Fruit fly (Drosophila melanogaster) whole organism, embryonic: Measurements from ENCODE around the gene numb.
A peak's percentile ranks its signal among the peaks of the same experiment; 100 is the strongest.

Experiments
- Ada2b ChIP-seq: fragments of 200-800 bp; sonication (Bioruptor generic); IDR thresholded peaks from 2 replicates; pipeline ENCODE4 v1.3.6; 2022; ENCODE audit warnings: missing biosample characterization, missing genetic modification characterization
- BtbVII ChIP-seq: fragments of 200-800 bp; sonication (Bioruptor generic); optimal IDR thresholded peaks from 3 replicates; lab custom pipeline; 2017; ENCODE audit warnings: missing biosample characterization, mild to moderate bottlenecking, missing genetic modification characterization
- CG10366 ChIP-seq: fragments of 200-800 bp; sonication (Bioruptor generic); IDR thresholded peaks from 2 replicates; pipeline ENCODE4 v1.3.6; 2022; ENCODE audit warnings: missing biosample characterization, missing genetic modification characterization
- CG11560 ChIP-seq: fragments of 200-800 bp; sonication (Bioruptor generic); IDR thresholded peaks from 3 replicates; pipeline ENCODE4 v1.3.6; 2022; ENCODE audit warnings: missing biosample characterization, missing genetic modification characterization
- CG12744 ChIP-seq: fragments of 200-800 bp; sonication (Bioruptor generic); optimal IDR thresholded peaks from 2 replicates; lab custom pipeline; 2016; ENCODE audit warnings: missing biosample characterization, missing genetic modification characterization
- CG13424 ChIP-seq: fragments of 200-800 bp; sonication (Bioruptor generic); optimal IDR thresholded peaks from 2 replicates; lab custom pipeline; 2019; ENCODE audit warnings: missing biosample characterization, mild to moderate bottlenecking, missing genetic modification characterization, moderate library complexity
- CG14014 ChIP-seq: fragments of 200-800 bp; sonication (Bioruptor generic); IDR thresholded peaks from 2 replicates; pipeline ENCODE4 v1.3.6; 2022; ENCODE audit warnings: missing biosample characterization, missing genetic modification characterization
- CG15696 ChIP-seq: fragments of 200-800 bp; sonication (Bioruptor generic); optimal IDR thresholded peaks from 2 replicates; lab custom pipeline; 2019; ENCODE audit warnings: missing biosample characterization, mild to moderate bottlenecking, missing genetic modification characterization, moderate library complexity
- CG18262 ChIP-seq: fragments of 200-800 bp; optimal IDR thresholded peaks from 3 replicates; lab custom pipeline; 2019; ENCODE audit warnings: missing biosample characterization, mild to moderate bottlenecking, missing genetic modification characterization, moderate library complexity
- CG2202 ChIP-seq: fragments of 200-800 bp; sonication (Bioruptor generic); optimal IDR thresholded peaks from 2 replicates; lab custom pipeline; 2018; ENCODE audit warnings: missing biosample characterization, mild to moderate bottlenecking, missing genetic modification characterization
- CG30431 ChIP-seq: fragments of 200-800 bp; sonication (Bioruptor generic); optimal IDR thresholded peaks from 2 replicates; lab custom pipeline; 2017; ENCODE audit warnings: missing biosample characterization, missing genetic modification characterization
- CG32532 ChIP-seq: fragments of 200-800 bp; sonication (Bioruptor generic); IDR thresholded peaks from 2 replicates; pipeline ENCODE4 v1.3.6; 2022; ENCODE audit warnings: missing biosample characterization, missing genetic modification characterization
- CG8089 ChIP-seq: fragments of 200-800 bp; sonication (Bioruptor generic); optimal IDR thresholded peaks from 3 replicates; lab custom pipeline; 2016; ENCODE audit warnings: missing biosample characterization, missing genetic modification characterization
- CG8359 ChIP-seq: fragments of 200-800 bp; sonication (Bioruptor generic); optimal IDR thresholded peaks from 2 replicates; lab custom pipeline; 2017; ENCODE audit warnings: missing biosample characterization, mild to moderate bottlenecking, missing genetic modification characterization, borderline replicate concordance
- CG8388 ChIP-seq: fragments of 200-800 bp; sonication (Bioruptor generic); optimal IDR thresholded peaks from 2 replicates; lab custom pipeline; 2019; ENCODE audit warnings: missing biosample characterization, mild to moderate bottlenecking, missing genetic modification characterization, moderate library complexity
- CG9215 ChIP-seq: fragments of 200-800 bp; sonication (Bioruptor generic); IDR thresholded peaks from 2 replicates; pipeline ENCODE4 v1.3.6; 2022; ENCODE audit warnings: missing biosample characterization, missing genetic modification characterization
- CG9797 ChIP-seq: fragments of 200-800 bp; sonication (Bioruptor generic); optimal IDR thresholded peaks from 3 replicates; lab custom pipeline; 2018; ENCODE audit warnings: missing biosample characterization, mild to moderate bottlenecking, missing genetic modification characterization
- CG9932 ChIP-seq: fragments of 200-800 bp; sonication (Bioruptor generic); IDR thresholded peaks from 2 replicates; pipeline ENCODE4 v1.3.6; 2022; ENCODE audit warnings: missing biosample characterization, missing genetic modification characterization
- CTCF ChIP-seq: fragments of 200-800 bp; sonication (Bioruptor generic); optimal IDR thresholded peaks from 2 replicates; lab custom pipeline; 2017; ENCODE audit warnings: missing biosample characterization, mild to moderate bottlenecking, missing genetic modification characterization, moderate library complexity
- Dek ChIP-seq: fragments of 200-800 bp; sonication (Bioruptor generic); optimal IDR thresholded peaks from 3 replicates; lab custom pipeline; 2019; ENCODE audit warnings: missing biosample characterization, mild to moderate bottlenecking, missing genetic modification characterization, moderate library complexity
- Dfd ChIP-seq, 2 experiments: fragments of >200 bp; optimal IDR thresholded peaks; 2 replicates each; lab custom pipeline; 2017; ENCODE audit warnings: missing biosample characterization in 2 of 2, missing genetic modification characterization in 2 of 2
- Ets97D ChIP-seq: fragments of 200-800 bp; sonication (Bioruptor generic); optimal IDR thresholded peaks from 3 replicates; lab custom pipeline; 2016; ENCODE audit warnings: missing biosample characterization, missing genetic modification characterization
- Fer1 ChIP-seq: fragments of 200-800 bp; sonication (Bioruptor generic); optimal IDR thresholded peaks from 2 replicates; lab custom pipeline; 2017; ENCODE audit warnings: missing biosample characterization, mild to moderate bottlenecking, missing genetic modification characterization
- GATAe ChIP-seq: fragments of 200-800 bp; sonication (Bioruptor generic); conservative IDR thresholded peaks from 2 replicates; pipeline ENCODE4 v1.3.6; 2022; ENCODE audit warnings: missing biosample characterization, missing genetic modification characterization
- Gsc ChIP-seq: fragments of 200-800 bp; sonication (Bioruptor generic); IDR thresholded peaks from 2 replicates; pipeline ENCODE4 v1.3.6; 2022; ENCODE audit warnings: missing biosample characterization, missing genetic modification characterization
- HLH54F ChIP-seq: fragments of 200-800 bp; sonication (Bioruptor generic); optimal IDR thresholded peaks from 3 replicates; lab custom pipeline; 2016; ENCODE audit warnings: missing biosample characterization, missing genetic modification characterization
- HmgD ChIP-seq: fragments of 200-800 bp; sonication (Bioruptor generic); optimal IDR thresholded peaks from 3 replicates; lab custom pipeline; 2016; ENCODE audit warnings: missing biosample characterization, missing genetic modification characterization
- Lpt ChIP-seq: fragments of >200 bp; optimal IDR thresholded peaks from 2 replicates; lab custom pipeline; 2018; ENCODE audit warnings: missing biosample characterization, missing genetic modification characterization
- Med ChIP-seq: fragments of 200-800 bp; sonication (Bioruptor generic); peaks from one replicate; lab custom pipeline; 2016; ENCODE audit warnings: missing biosample characterization, missing genetic modification characterization, mild to moderate bottlenecking, inconsistent platforms, moderate library complexity
- NFAT ChIP-seq: fragments of 200-800 bp; sonication (Bioruptor generic); IDR thresholded peaks from 2 replicates; pipeline ENCODE4 v1.3.6; 2022; ENCODE audit warnings: missing biosample characterization, missing genetic modification characterization
- NK7.1 ChIP-seq: fragments of 200-800 bp; sonication (Bioruptor generic); optimal IDR thresholded peaks from 3 replicates; lab custom pipeline; 2016; ENCODE audit warnings: missing biosample characterization, missing genetic modification characterization
- Sox100B ChIP-seq: fragments of 200-800 bp; sonication (Bioruptor generic); optimal IDR thresholded peaks from 3 replicates; lab custom pipeline; 2018; ENCODE audit warnings: missing biosample characterization, mild to moderate bottlenecking, missing genetic modification characterization
- YL-1 ChIP-seq: fragments of 200-800 bp; sonication (Bioruptor generic); optimal IDR thresholded peaks from 3 replicates; lab custom pipeline; 2017; ENCODE audit warnings: missing biosample characterization, mild to moderate bottlenecking, missing genetic modification characterization
- ara ChIP-seq: fragments of 200-800 bp; sonication (Bioruptor generic); IDR thresholded peaks from 2 replicates; pipeline ENCODE4 v1.3.6; 2022; ENCODE audit warnings: missing biosample characterization, missing genetic modification characterization
- ase ChIP-seq: fragments of 200-800 bp; sonication (Bioruptor generic); IDR thresholded peaks from 3 replicates; pipeline ENCODE4 v1.3.6; 2022; ENCODE audit warnings: missing biosample characterization, missing genetic modification characterization
- br ChIP-seq: fragments of >200 bp; optimal IDR thresholded peaks from 2 replicates; lab custom pipeline; 2017
- croc ChIP-seq: fragments of 200-800 bp; sonication (Bioruptor generic); conservative IDR thresholded peaks from 3 replicates; pipeline ENCODE4 v1.3.6; 2022; ENCODE audit warnings: missing biosample characterization, missing genetic modification characterization
- fd3F ChIP-seq: fragments of 200-800 bp; sonication (Bioruptor generic); optimal IDR thresholded peaks from 2 replicates; lab custom pipeline; 2018; ENCODE audit warnings: missing biosample characterization, mild to moderate bottlenecking, missing genetic modification characterization, moderate library complexity
- gsb-n ChIP-seq: fragments of 200-800 bp; sonication (Bioruptor generic); optimal IDR thresholded peaks from 3 replicates; lab custom pipeline; 2018; ENCODE audit warnings: missing biosample characterization, mild to moderate bottlenecking, missing genetic modification characterization
- her ChIP-seq: fragments of 200-800 bp; sonication (Bioruptor generic); optimal IDR thresholded peaks from 2 replicates; lab custom pipeline; 2016; ENCODE audit warnings: missing biosample characterization, missing genetic modification characterization
- hkb ChIP-seq, 2 experiments: fragments of 200-800 bp in 1 of 2; fragments of >200 bp in 1 of 2; sonication (Bioruptor generic) in 1 of 2; IDR thresholded peaks in 1 of 2; optimal IDR thresholded peaks in 1 of 2; 2 replicates each; pipeline versions ENCODE4 v1.3.6 to Lab custom; 2017 to 2022; ENCODE audit warnings: missing biosample characterization in 1 of 2, missing genetic modification characterization in 1 of 2
- luna ChIP-seq: fragments of 200-800 bp; sonication (Bioruptor generic); optimal IDR thresholded peaks from 2 replicates; lab custom pipeline; 2016; ENCODE audit warnings: missing biosample characterization, missing genetic modification characterization
- onecut ChIP-seq: fragments of 200-800 bp; sonication (Bioruptor generic); IDR thresholded peaks from 2 replicates; pipeline ENCODE4 v1.3.6; 2022; ENCODE audit warnings: missing biosample characterization, missing genetic modification characterization
- p53 ChIP-seq: fragments of 200-800 bp; sonication (Bioruptor generic); optimal IDR thresholded peaks from 2 replicates; lab custom pipeline; 2016; ENCODE audit warnings: missing biosample characterization, missing genetic modification characterization
- pita ChIP-seq: fragments of 200-800 bp; sonication (Bioruptor generic); optimal IDR thresholded peaks from 2 replicates; lab custom pipeline; 2017; ENCODE audit warnings: missing biosample characterization, mild to moderate bottlenecking, missing genetic modification characterization
- pros ChIP-seq: fragments of 200-800 bp; sonication (Bioruptor generic); optimal IDR thresholded peaks from 3 replicates; lab custom pipeline; 2019; ENCODE audit warnings: missing biosample characterization, mild to moderate bottlenecking, missing genetic modification characterization, moderate library complexity
- ro ChIP-seq: fragments of 200-800 bp; sonication (Bioruptor generic); IDR thresholded peaks from 2 replicates; pipeline ENCODE4 v1.3.6; 2022; ENCODE audit warnings: missing biosample characterization, missing genetic modification characterization
- schlank ChIP-seq: fragments of 200-800 bp; sonication (Bioruptor generic); optimal IDR thresholded peaks from 2 replicates; lab custom pipeline; 2018; ENCODE audit warnings: missing biosample characterization, mild to moderate bottlenecking, missing genetic modification characterization
- so ChIP-seq: fragments of 200-800 bp; sonication (Bioruptor generic); IDR thresholded peaks from 3 replicates; pipeline ENCODE4 v1.3.6; 2022; ENCODE audit warnings: missing biosample characterization, missing genetic modification characterization
- twi ChIP-seq: fragments of 200-800 bp; optimal IDR thresholded peaks from 2 replicates; lab custom pipeline; 2019; ENCODE audit warnings: missing biosample characterization, mild to moderate bottlenecking, missing genetic modification characterization, moderate library complexity
- yki ChIP-seq: fragments of >200 bp; optimal IDR thresholded peaks from 3 replicates; lab custom pipeline; 2018
- zen2 ChIP-seq: fragments of 200-800 bp; sonication (Bioruptor generic); IDR thresholded peaks from 3 replicates; pipeline ENCODE4 v1.3.6; 2022; ENCODE audit warnings: missing biosample characterization, missing genetic modification characterization; ENCODE audit not compliant: partially characterized antibody

numb gene

dm6 chr2L:9430992-9431602 lies 6.2 kb upstream of the numb start, which contains the start of the genes FucTB and scat (continued):
- TF ChIP-seq CG18262 (tag; lab: Kevin White, UChicago), result peak; percentile 94
- no peak for TF ChIP-seq zen2 (GFP tag; lab: Robert Waterston, UW)
- TF ChIP-seq hkb (optimal IDR thresholded peaks at IDR 0.05; lab: Kevin White, UChicago), result no peak
- peak; percentile 77 for TF ChIP-seq hkb (GFP tag; IDR thresholded peaks at IDR 0.05; lab: Robert Waterston, UW)
- TF ChIP-seq Lpt (GFP tag; lab: Kevin White, UChicago), result no peak
- peak; percentile 72 for TF ChIP-seq CG2202
- TF ChIP-seq luna (GFP tag; lab: Kevin White, UChicago), result no peak
- TF ChIP-seq YL-1, result peak; percentile 41
- TF ChIP-seq HLH54F, result peak; percentile 77
- TF ChIP-seq br (lab: Kevin White, UChicago), result no peak
- peak; percentile 97 for TF ChIP-seq CG13424 (tag; lab: Kevin White, UChicago)
- TF ChIP-seq CG9932 (GFP tag; lab: Robert Waterston, UW), result peak; percentile 97
- no peak for TF ChIP-seq Dfd (GFP tag; optimal IDR thresholded peaks at IDR 0.05; lab: Kevin White, UChicago)
- TF ChIP-seq Sox100B (GFP tag; lab: Kevin White, UChicago), result peak; percentile 87
- TF ChIP-seq yki (lab: Kevin White, UChicago), result no peak
- peak; percentile 62 for TF ChIP-seq schlank (tag; lab: Kevin White, UChicago)
- peak; percentile 84 for TF ChIP-seq CG14014 (GFP tag; lab: Robert Waterston, UW)
- TF ChIP-seq gsb-n (tag; lab: Kevin White, UChicago), result peak; percentile 91
- peak; percentile 78; the same call in 1 of the 3 replicates for TF ChIP-seq so
- peak; percentile 97 for TF ChIP-seq CG15696 (tag; lab: Kevin White, UChicago)
- peak; percentile 86 for TF ChIP-seq CG8388 (GFP tag; lab: Kevin White, UChicago)
- peak; percentile 74 for TF ChIP-seq onecut (GFP tag; lab: Robert Waterston, UW)
- peak; percentile 92 for TF ChIP-seq CG30431 (GFP tag; lab: Kevin White, UChicago)
- TF ChIP-seq pita, result no peak
- TF ChIP-seq NK7.1 (GFP tag; lab: Kevin White, UChicago), result no peak
- TF ChIP-seq Fer1 (GFP tag; lab: Kevin White, UChicago), result peak; percentile 86
- TF ChIP-seq croc, result peak; percentile 93
- TF ChIP-seq CG9797 (GFP tag; lab: Kevin White, UChicago), result peak; percentile 31
- TF ChIP-seq HmgD (GFP tag; lab: Kevin White, UChicago), result no peak
- TF ChIP-seq Ada2b (GFP tag; lab: Robert Waterston, UW), result peak; percentile 86
- peak; percentile 6 for TF ChIP-seq CG12744
- TF ChIP-seq CTCF (GFP tag; lab: Kevin White, UChicago), result peak; percentile 33
- peak; percentile 52 for TF ChIP-seq Ets97D (GFP tag; lab: Kevin White, UChicago)
- TF ChIP-seq Med, result peak; percentile 85
- TF ChIP-seq p53 (GFP tag; lab: Kevin White, UChicago), result no peak
- peak; percentile 89 for TF ChIP-seq CG10366 (GFP tag; lab: Robert Waterston, UW)
- TF ChIP-seq NFAT (GFP tag; lab: Robert Waterston, UW), result peak; percentile 93
- peak; percentile 89 for TF ChIP-seq Dek (tag; lab: Kevin White, UChicago)
- TF ChIP-seq pros (GFP tag; lab: Kevin White, UChicago), result no peak
- TF ChIP-seq CG11560 (tag; lab: Robert Waterston, UW), result peak; percentile 84
- TF ChIP-seq GATAe (GFP tag; lab: Robert Waterston, UW), result peak; percentile 67
- peak; percentile 91 for TF ChIP-seq CG9215 (GFP tag; lab: Robert Waterston, UW)
- TF ChIP-seq BtbVII (GFP tag; lab: Kevin White, UChicago), result peak; percentile 77
- TF ChIP-seq fd3F, result peak; percentile 89
- peak; percentile 77 for TF ChIP-seq ro (GFP tag; lab: Robert Waterston, UW)
- TF ChIP-seq her, result no peak
- TF ChIP-seq CG8089 (GFP tag; lab: Kevin White, UChicago), result peak; percentile 15
- TF ChIP-seq twi (tag; lab: Kevin White, UChicago), result peak; percentile 92
- TF ChIP-seq Gsc (GFP tag; lab: Robert Waterston, UW), result peak; percentile 76
- peak; percentile 81 for TF ChIP-seq ara (GFP tag; lab: Robert Waterston, UW)
- TF ChIP-seq CG8359 (GFP tag; lab: Kevin White, UChicago), result peak; percentile 52
- TF ChIP-seq CG32532 (GFP tag; lab: Robert Waterston, UW), result peak; percentile 95
- peak; percentile 82 for TF ChIP-seq ase (GFP tag; lab: Robert Waterston, UW)
